Worm (Caenorhabditis elegans): Measurements from ENCODE around the gene Y102A11A.5.

DNA sequence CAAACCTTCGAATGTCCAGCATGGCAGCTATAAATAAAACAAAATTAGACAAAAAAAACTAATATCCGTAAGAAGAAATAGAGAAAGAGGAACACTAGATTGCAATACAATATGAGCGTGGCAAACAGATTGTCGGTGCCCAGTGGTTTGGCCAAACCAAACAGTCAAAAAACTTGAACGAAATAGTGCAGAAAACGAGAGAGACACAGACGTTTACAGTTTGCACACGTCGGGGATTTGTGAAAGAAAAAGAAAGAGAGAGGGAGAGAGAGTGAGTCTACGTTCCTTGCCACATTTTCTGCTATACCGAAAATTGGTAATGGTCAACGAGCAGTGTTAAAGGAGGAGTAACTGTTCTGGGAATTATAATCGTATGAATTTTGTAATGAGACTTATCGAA, 3.8 kb upstream of the Y102A11A.5 start, which contains the start of gene ergi-1:
- TF ChIP-seq elt-2 (tag; optimal IDR thresholded peaks at IDR 0.05) (no peak), ztf-4 (tag; optimal IDR thresholded peaks at IDR 0.05) (no peak), nhr-12 (tag; optimal IDR thresholded peaks at IDR 0.05) (no peak), ceh-28 (tag; optimal IDR thresholded peaks at IDR 0.05) (no peak), fkh-10 (GFP tag; optimal IDR thresholded peaks at IDR 0.05) (no peak), pqm-1 (tag; optimal IDR thresholded peaks at IDR 0.05) (no peak), zag-1 (tag; optimal IDR thresholded peaks at IDR 0.05) (no peak), tbx-2 (tag; optimal IDR thresholded peaks at IDR 0.05) (no peak), nhr-237 (tag; optimal IDR thresholded peaks at IDR 0.05) (no peak), R02D3.7 (tag; optimal IDR thresholded peaks at IDR 0.05) (no peak), unc-62 (GFP tag; optimal IDR thresholded peaks at IDR 0.05) (no peak), daf-12 (tag; optimal IDR thresholded peaks at IDR 0.05) (no peak), snpc-4 (tag; optimal IDR thresholded peaks at IDR 0.05) (no peak), nhr-28 (tag; optimal IDR thresholded peaks at IDR 0.05) (no peak)

Data from whole organism, L3 larva.